Worm (Caenorhabditis elegans) whole organism, L1 larva: Measurements from ENCODE around the gene C12D12.3.
A peak's percentile ranks its signal among the peaks of the same experiment; 100 is the strongest.

Experiments used
- C16A3.4 ChIP-seq: fragments of 150-350 bp; optimal IDR thresholded peaks from 2 replicates; lab custom pipeline; 2014; ENCODE audit warnings: missing biosample characterization, missing genetic modification characterization
- Y116A8C.19 ChIP-seq: sonication (generic microtip); optimal IDR thresholded peaks from 2 replicates; lab custom pipeline; 2016; ENCODE audit warnings: missing compliant biosample characterization, missing genetic modification characterization, borderline replicate concordance
- ama-1 ChIP-seq: fragments of 150-350 bp; optimal IDR thresholded peaks from 2 replicates; lab custom pipeline; 2014
- blmp-1 ChIP-seq: fragments of 150-350 bp; optimal IDR thresholded peaks from 2 replicates; lab custom pipeline; 2014; ENCODE audit warnings: missing biosample characterization, missing genetic modification characterization
- ceh-82 ChIP-seq, 3 experiments: fragments of 150-350 bp in 1 of 3; sonication (generic microtip) in 2 of 3; optimal IDR thresholded peaks; 2 replicates each; lab custom pipeline; 2014 to 2017; ENCODE audit warnings: missing biosample characterization in 3 of 3, missing genetic modification characterization in 3 of 3
- ceh-88 ChIP-seq: fragments of 200-800 bp; sonication (Bioruptor generic); IDR thresholded peaks from 2 replicates; pipeline ENCODE4 v1.3.6; 2022; ENCODE audit warnings: missing genetic modification characterization, missing compliant biosample characterization
- dsc-1 ChIP-seq: sonication (generic microtip); optimal IDR thresholded peaks from 2 replicates; lab custom pipeline; 2016; ENCODE audit warnings: mild to moderate bottlenecking, missing genetic modification characterization, missing compliant biosample characterization
- efl-1 ChIP-seq, 4 experiments: fragments of 150-350 bp; optimal IDR thresholded peaks in 3 of 4; peaks in 1 of 4; 1 replicate in 1 of 4; 2 replicates in 3 of 4; lab custom pipeline; 2014; ENCODE audit warnings: missing biosample characterization in 2 of 4, missing genetic modification characterization in 2 of 4, missing genetic modification reagents in 2 of 4
- egl-27 ChIP-seq, 2 experiments: fragments of 150-350 bp in 1 of 2; sonication (generic microtip); optimal IDR thresholded peaks; 3 replicates each; lab custom pipeline; 2017 to 2018; ENCODE audit warnings: missing biosample characterization in 2 of 2, missing genetic modification characterization in 2 of 2, missing genetic modification reagents in 2 of 2
- elt-2 ChIP-seq: sonication (generic microtip); optimal IDR thresholded peaks from 2 replicates; lab custom pipeline; 2016; ENCODE audit warnings: missing genetic modification characterization, mild to moderate bottlenecking, inconsistent platforms, missing compliant biosample characterization, missing genetic modification reagents
- ets-5 ChIP-seq: fragments of 200-800 bp; sonication (Bioruptor generic); IDR thresholded peaks from 2 replicates; pipeline ENCODE4 v1.3.6; 2022; ENCODE audit warnings: missing genetic modification characterization, missing compliant biosample characterization
- fkh-8 ChIP-seq: sonication (generic microtip); optimal IDR thresholded peaks from 2 replicates; lab custom pipeline; 2016; ENCODE audit warnings: mild to moderate bottlenecking, missing genetic modification characterization, missing compliant biosample characterization
- fos-1 ChIP-seq: fragments of 150-350 bp; optimal IDR thresholded peaks from 2 replicates; lab custom pipeline; 2014; ENCODE audit warnings: missing biosample characterization, missing genetic modification characterization
- hlh-17 ChIP-seq: fragments of 200-800 bp; sonication (Bioruptor generic); optimal IDR thresholded peaks from 2 replicates; lab custom pipeline; 2018; ENCODE audit warnings: missing genetic modification characterization, mild to moderate bottlenecking, missing compliant biosample characterization, moderate library complexity, borderline replicate concordance
- isw-1 ChIP-seq: fragments of 200-800 bp; sonication (Bioruptor generic); IDR thresholded peaks from 2 replicates; pipeline ENCODE4 v1.3.6; 2022; ENCODE audit warnings: missing genetic modification characterization, missing compliant biosample characterization
- lin-14 ChIP-seq: fragments of 200-800 bp; sonication (Bioruptor generic); optimal IDR thresholded peaks from 2 replicates; lab custom pipeline; 2018; ENCODE audit warnings: mild to moderate bottlenecking, missing genetic modification characterization, moderate library complexity, missing compliant biosample characterization
- lin-35 ChIP-seq, 2 experiments: fragments of 150-350 bp; optimal IDR thresholded peaks; 2 replicates each; lab custom pipeline; 2014; ENCODE audit warnings: missing biosample characterization in 2 of 2, missing genetic modification characterization in 2 of 2, missing genetic modification reagents in 2 of 2
- lin-39 ChIP-seq: fragments of 150-350 bp; optimal IDR thresholded peaks from 2 replicates; lab custom pipeline; 2014; ENCODE audit warnings: missing biosample characterization, missing genetic modification reagents, missing genetic modification characterization
- lir-3 ChIP-seq: sonication (generic microtip); optimal IDR thresholded peaks from 2 replicates; lab custom pipeline; 2016; ENCODE audit warnings: mild to moderate bottlenecking, missing genetic modification characterization, moderate library complexity, missing compliant biosample characterization; ENCODE audit not compliant: poor library complexity
- lsy-2 ChIP-seq, 2 experiments: fragments of 150-350 bp; optimal IDR thresholded peaks; 2 replicates each; lab custom pipeline; 2014; ENCODE audit warnings: missing biosample characterization in 2 of 2, missing genetic modification characterization in 2 of 2
- mdl-1 ChIP-seq, 2 experiments: fragments of 150-350 bp; optimal IDR thresholded peaks; 2 replicates each; lab custom pipeline; 2014 to 2017; ENCODE audit warnings: missing biosample characterization in 2 of 2, missing genetic modification characterization in 2 of 2, inconsistent platforms in 1 of 2
- nhr-11 ChIP-seq: fragments of 150-350 bp; optimal IDR thresholded peaks from 2 replicates; lab custom pipeline; 2014; ENCODE audit warnings: missing biosample characterization, missing genetic modification characterization
- nhr-19 ChIP-seq: fragments of 200-800 bp; sonication (Bioruptor generic); conservative IDR thresholded peaks from 2 replicates; pipeline ENCODE4 v1.3.6; 2022; ENCODE audit warnings: missing genetic modification characterization, missing compliant biosample characterization
- nhr-47 ChIP-seq: sonication (generic microtip); optimal IDR thresholded peaks from 2 replicates; lab custom pipeline; 2016; ENCODE audit warnings: mild to moderate bottlenecking, missing genetic modification characterization, moderate library complexity, missing compliant biosample characterization
- nhr-76 ChIP-seq: sonication (generic microtip); optimal IDR thresholded peaks from 2 replicates; lab custom pipeline; 2017; ENCODE audit warnings: missing biosample characterization, missing genetic modification characterization
- nhr-84 ChIP-seq: sonication (generic microtip); optimal IDR thresholded peaks from 2 replicates; lab custom pipeline; 2017; ENCODE audit warnings: missing biosample characterization, missing genetic modification characterization
- pax-3 ChIP-seq: fragments of 200-800 bp; sonication (Bioruptor generic); optimal IDR thresholded peaks from 2 replicates; lab custom pipeline; 2018; ENCODE audit warnings: mild to moderate bottlenecking, missing genetic modification characterization, moderate library complexity, missing compliant biosample characterization
- snu-23 ChIP-seq: sonication (generic microtip); optimal IDR thresholded peaks from 2 replicates; lab custom pipeline; 2016; ENCODE audit warnings: missing genetic modification characterization, missing compliant biosample characterization
- sptf-1 ChIP-seq: fragments of 150-350 bp; optimal IDR thresholded peaks from 2 replicates; lab custom pipeline; 2014; ENCODE audit warnings: missing biosample characterization, missing genetic modification characterization
- sup-37 ChIP-seq: fragments of 200-800 bp; sonication (Bioruptor generic); optimal IDR thresholded peaks from 2 replicates; lab custom pipeline; 2018; ENCODE audit warnings: mild to moderate bottlenecking, missing genetic modification characterization, missing compliant biosample characterization
- unc-130 ChIP-seq: fragments of 150-350 bp; optimal IDR thresholded peaks from 2 replicates; lab custom pipeline; 2017; ENCODE audit warnings: missing biosample characterization, missing genetic modification characterization, inconsistent platforms
- unc-30 ChIP-seq: sonication (generic microtip); optimal IDR thresholded peaks from 2 replicates; lab custom pipeline; 2017; ENCODE audit warnings: missing biosample characterization, missing genetic modification characterization
- unc-62 ChIP-seq: fragments of 150-350 bp; optimal IDR thresholded peaks from 2 replicates; lab custom pipeline; 2014; ENCODE audit warnings: missing biosample characterization, missing genetic modification reagents, missing genetic modification characterization
- unc-86 ChIP-seq: sonication (generic microtip); optimal IDR thresholded peaks from 2 replicates; lab custom pipeline; 2016; ENCODE audit warnings: missing genetic modification characterization, missing compliant biosample characterization
- unc-98 ChIP-seq: fragments of 200-800 bp; sonication (Bioruptor generic); IDR thresholded peaks from 2 replicates; pipeline ENCODE4 v1.3.6; 2022; ENCODE audit warnings: missing genetic modification characterization, missing compliant biosample characterization

Gene C12D12.3

DNA sequence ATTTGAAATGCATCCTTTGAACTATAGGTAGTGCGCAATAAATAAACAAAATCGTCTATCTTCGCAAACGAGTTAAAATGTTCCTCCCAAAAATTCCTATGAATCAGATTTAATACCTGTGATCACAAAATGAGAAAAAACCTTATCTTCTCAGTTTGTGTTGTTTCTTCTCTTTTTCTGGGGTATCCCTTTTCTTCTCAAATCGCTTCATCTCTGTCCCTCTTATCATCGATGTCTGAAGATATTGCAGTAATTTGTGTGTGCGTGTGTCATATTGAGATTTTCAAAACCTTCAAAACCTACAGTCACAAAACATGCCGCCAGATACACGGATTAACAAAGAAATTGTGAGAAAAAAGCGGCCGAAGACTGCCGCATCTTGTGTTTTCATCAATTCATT, 6.7 kb downstream of the C12D12.3 start, which contains the start of gene glt-1 (continued):
- TF ChIP-seq lin-14 (GFP tag; lab: Kevin White, UChicago), result peak; percentile 56
- peak; percentile 61 for TF ChIP-seq blmp-1 (tag; lab: Kevin White, UChicago)
- TF ChIP-seq ama-1, result no peak
- TF ChIP-seq fkh-8 (tag; lab: Kevin White, UChicago), result no peak
- no peak for TF ChIP-seq ceh-88
- no peak for TF ChIP-seq unc-86 (tag; lab: Kevin White, UChicago)
- no peak for TF ChIP-seq nhr-11 (tag; lab: Kevin White, UChicago)
- no peak for TF ChIP-seq unc-30 (tag; lab: Kevin White, UChicago)
- no peak for TF ChIP-seq unc-98 (GFP tag; lab: Robert Waterston, UW)
- no peak for TF ChIP-seq C16A3.4 (tag; lab: Kevin White, UChicago)
- TF ChIP-seq ets-5 (GFP tag; lab: Robert Waterston, UW), result no peak
- TF ChIP-seq Y116A8C.19 (tag; lab: Kevin White, UChicago), result no peak

DNA sequence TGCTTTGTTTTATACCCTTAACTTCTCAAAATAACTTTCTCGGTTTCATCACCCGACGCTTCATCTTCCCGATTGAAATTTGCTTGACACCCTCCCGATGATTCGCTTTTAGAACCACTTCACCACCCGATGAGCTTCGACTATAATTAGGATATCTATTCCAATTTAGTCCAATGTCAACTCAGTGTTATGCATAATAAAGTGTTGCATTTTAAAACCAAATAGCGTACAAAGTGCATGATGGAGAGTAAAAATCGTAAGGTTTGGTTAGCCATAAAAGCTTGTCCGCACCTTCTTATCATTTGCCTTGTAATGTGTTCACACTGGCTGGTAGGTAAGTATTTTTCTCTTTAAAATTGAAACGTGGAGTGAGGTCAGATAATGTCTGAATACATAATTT, 9.9 kb downstream of the C12D12.3 start, which contains the start of gene C12D12.1:
Gene C12D12.1, plus strand, starts transcription at position 301 of the 400 bp plus-strand sequence.
- TF ChIP-seq hlh-17 (GFP tag; lab: Kevin White, UChicago), result no peak
- TF ChIP-seq unc-62 (GFP tag; lab: Kevin White, UChicago), result no peak

DNA sequence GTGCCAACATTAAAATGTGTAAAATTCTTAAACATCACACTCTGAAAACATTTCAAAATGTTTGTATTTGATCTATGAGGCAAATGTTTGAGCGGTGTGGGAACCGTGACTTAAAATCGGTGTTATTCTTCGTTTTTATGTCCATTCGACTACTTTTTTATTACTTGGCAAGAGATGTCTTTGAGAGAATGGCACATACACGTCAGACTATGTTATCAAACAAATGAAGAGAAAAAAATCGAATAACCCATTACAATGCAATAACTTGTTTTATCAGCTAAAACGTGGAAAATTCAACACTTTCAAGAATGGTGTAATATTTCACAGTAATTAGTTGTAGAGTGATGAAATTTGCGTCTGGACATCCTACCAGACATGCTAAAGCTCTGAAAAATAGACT, 10.8 kb downstream of the C12D12.3 start:
- no peak for TF ChIP-seq fkh-8 (tag; lab: Kevin White, UChicago)
- TF ChIP-seq ets-5 (GFP tag; lab: Robert Waterston, UW), result no peak
- peak; percentile 25 for TF ChIP-seq elt-2 (tag; lab: Kevin White, UChicago)

DNA sequence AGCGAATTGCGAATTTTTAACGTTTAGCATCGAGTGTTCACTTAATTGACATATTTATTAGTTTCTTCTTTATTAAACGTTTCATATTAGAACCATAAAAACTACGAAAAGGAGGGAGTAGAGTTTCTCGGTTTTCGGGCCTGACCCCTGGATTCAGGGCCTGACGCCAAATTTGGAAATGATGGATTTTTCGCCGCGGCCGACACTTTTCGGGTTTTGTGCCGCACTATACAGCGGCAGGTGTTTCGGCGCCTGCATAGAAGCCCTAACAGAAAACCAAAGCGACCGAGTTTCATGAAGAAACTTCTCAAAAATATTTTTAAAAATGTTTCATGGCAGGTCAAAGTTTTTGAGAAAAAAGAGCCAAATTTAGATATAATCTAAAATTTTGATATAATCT, 11.3 kb downstream of the C12D12.3 start:
- no peak for TF ChIP-seq nhr-11 (tag; lab: Kevin White, UChicago)
- TF ChIP-seq lir-3 (tag; lab: Kevin White, UChicago), result no peak
- TF ChIP-seq egl-27 (tag; optimal IDR thresholded peaks at IDR 0.05; lab: Kevin White, UChicago), result no peak
- TF ChIP-seq nhr-19 (GFP tag; lab: Robert Waterston, UW), result no peak
- TF ChIP-seq ceh-82 (tag; optimal IDR thresholded peaks at IDR 0.05; lab: Kevin White, UChicago), result no peak
- no peak for TF ChIP-seq sptf-1
- TF ChIP-seq lin-39 (tag; lab: Kevin White, UChicago), result no peak
- TF ChIP-seq elt-2 (tag; lab: Kevin White, UChicago), result no peak
- TF ChIP-seq nhr-84 (tag; lab: Kevin White, UChicago), result no peak
- no peak for TF ChIP-seq blmp-1 (tag; lab: Kevin White, UChicago)

DNA sequence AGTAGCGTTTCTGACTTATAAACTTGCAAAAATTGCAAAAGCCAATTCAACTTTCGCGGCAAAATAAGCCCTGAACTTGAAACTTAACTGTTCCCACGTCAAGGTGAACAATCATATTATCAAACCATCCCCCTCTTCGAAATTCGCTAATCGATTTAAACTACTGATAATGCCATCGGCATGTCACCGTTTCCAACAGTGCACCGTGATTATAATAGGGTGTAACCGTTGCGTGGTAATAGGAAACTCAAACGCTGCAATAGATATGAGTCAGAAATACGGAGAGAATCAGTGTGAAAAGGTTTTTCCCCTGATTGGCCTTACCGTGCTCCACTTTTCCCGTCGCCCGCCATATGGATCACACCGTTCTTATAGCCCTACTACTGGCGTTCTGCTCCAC, 11.8 kb downstream of the C12D12.3 start:
- TF ChIP-seq elt-2 (tag; lab: Kevin White, UChicago) (peak; percentile 46), efl-1 (optimal IDR thresholded peaks at IDR 0.05; lab: Kevin White, UChicago) (no peak), efl-1 (GFP tag; optimal IDR thresholded peaks at IDR 0.05 in 1 of 2; lab: Kevin White, UChicago) (peak in 1 of 2 experiments; percentile 3), dsc-1 (tag; lab: Kevin White, UChicago) (no peak)

DNA sequence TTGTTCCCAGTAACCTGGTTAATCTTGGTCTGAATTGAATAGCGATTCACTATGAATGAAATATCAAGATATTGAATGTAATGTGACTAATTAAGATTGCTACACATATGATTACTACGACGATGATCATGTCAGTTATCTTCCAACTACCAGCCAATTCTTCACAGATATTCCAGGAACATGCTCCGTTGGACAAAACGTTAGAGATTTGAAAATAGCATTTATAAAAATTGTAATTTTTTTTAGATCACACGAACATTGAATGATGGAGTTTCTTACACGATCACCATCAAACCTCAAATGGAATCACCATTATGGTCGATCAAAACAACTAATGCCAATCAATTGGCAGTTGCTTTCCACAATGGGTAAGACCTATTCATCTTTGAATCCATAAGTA, 13.9 kb downstream of the C12D12.3 start:
- TF ChIP-seq pax-3 (peak; percentile 30), dsc-1 (tag; lab: Kevin White, UChicago) (peak; percentile 86), nhr-76 (tag; lab: Kevin White, UChicago) (no peak)

DNA sequence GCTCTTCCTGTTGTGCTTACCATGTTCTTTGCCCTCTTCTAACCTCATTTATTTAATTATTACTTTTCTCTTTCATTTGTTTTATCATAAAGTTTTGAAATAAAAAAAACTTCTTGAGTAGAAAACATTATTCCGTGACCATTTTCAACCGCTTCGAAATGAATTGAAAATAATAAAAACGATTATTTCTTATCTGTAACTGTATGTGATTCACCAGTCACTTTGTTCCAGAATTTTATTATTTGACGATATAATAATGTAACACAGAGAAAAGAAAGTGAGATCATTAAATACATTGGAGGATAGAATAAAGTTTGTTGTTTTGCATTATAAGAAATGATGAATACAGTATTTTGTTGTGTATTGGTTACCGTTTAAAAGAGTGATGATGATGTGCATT, 16.0 kb downstream of the C12D12.3 start:
- no peak for TF ChIP-seq isw-1 (GFP tag; lab: Robert Waterston, UW)
- no peak for TF ChIP-seq fos-1 (tag; lab: Kevin White, UChicago)
- no peak for TF ChIP-seq efl-1 (optimal IDR thresholded peaks at IDR 0.05; lab: Kevin White, UChicago)
- TF ChIP-seq efl-1 (GFP tag; optimal IDR thresholded peaks at IDR 0.05 in 1 of 2; lab: Kevin White, UChicago), result no peak
- peak in 1 of 2 experiments; percentile 8 for TF ChIP-seq lin-35 (GFP tag; optimal IDR thresholded peaks at IDR 0.05; lab: Kevin White, UChicago)
- no peak for TF ChIP-seq nhr-47 (tag; lab: Kevin White, UChicago)
- TF ChIP-seq unc-130 (tag; lab: Kevin White, UChicago), result no peak
- no peak for TF ChIP-seq mdl-1 (tag; optimal IDR thresholded peaks at IDR 0.05; lab: Kevin White, UChicago)
- TF ChIP-seq egl-27 (tag; optimal IDR thresholded peaks at IDR 0.05; lab: Kevin White, UChicago), result no peak
- peak; percentile 16 for TF ChIP-seq elt-2 (tag; lab: Kevin White, UChicago)
- TF ChIP-seq sup-37 (GFP tag; lab: Kevin White, UChicago), result no peak
- TF ChIP-seq lsy-2 (tag; optimal IDR thresholded peaks at IDR 0.05; lab: Kevin White, UChicago), result no peak
- TF ChIP-seq snu-23, result no peak
